Fruit fly (Drosophila melanogaster) whole organism, adult: ENCODE measurements around the gene CG12592.

Experiments used
- CG11617 ChIP-seq: fragments of 200-800 bp; sonication (Bioruptor generic); optimal IDR thresholded peaks from 2 replicates; lab custom pipeline; 2017; ENCODE audit warnings: mild to moderate bottlenecking, missing biosample characterization, missing genetic modification reagents, missing genetic modification characterization
- CG12768 ChIP-seq: fragments of 200-800 bp; sonication (Bioruptor generic); optimal IDR thresholded peaks from 2 replicates; lab custom pipeline; 2017; ENCODE audit warnings: missing biosample characterization, missing genetic modification characterization, mild to moderate bottlenecking, moderate library complexity, missing genetic modification reagents
- CG14711 ChIP-seq: fragments of 200-800 bp; sonication (Bioruptor generic); optimal IDR thresholded peaks from 2 replicates; lab custom pipeline; 2018; ENCODE audit warnings: missing biosample characterization, mild to moderate bottlenecking, missing genetic modification characterization, moderate library complexity
- CG1620 ChIP-seq: fragments of 200-800 bp; sonication (Bioruptor generic); optimal IDR thresholded peaks from 2 replicates; lab custom pipeline; 2016; ENCODE audit warnings: missing biosample characterization, missing genetic modification characterization
- CG33017 ChIP-seq: fragments of 200-800 bp; sonication (Bioruptor generic); optimal IDR thresholded peaks from 2 replicates; lab custom pipeline; 2018; ENCODE audit warnings: missing biosample characterization, mild to moderate bottlenecking, missing genetic modification characterization, moderate library complexity
- CG5204 ChIP-seq: fragments of 200-800 bp; sonication (Bioruptor generic); optimal IDR thresholded peaks from 2 replicates; lab custom pipeline; 2016; ENCODE audit warnings: missing biosample characterization, missing genetic modification characterization
- CG7045 ChIP-seq: fragments of 200-800 bp; sonication (Bioruptor generic); optimal IDR thresholded peaks from 2 replicates; lab custom pipeline; 2017; ENCODE audit warnings: missing biosample characterization, mild to moderate bottlenecking, missing genetic modification characterization
- CG7101 ChIP-seq: fragments of 200-800 bp; sonication (Bioruptor generic); optimal IDR thresholded peaks from 2 replicates; lab custom pipeline; 2018; ENCODE audit warnings: missing biosample characterization, mild to moderate bottlenecking, missing genetic modification characterization, moderate library complexity
- Clk ChIP-seq: fragments of 200-800 bp; sonication (Bioruptor generic); optimal IDR thresholded peaks from 2 replicates; lab custom pipeline; 2017; ENCODE audit warnings: missing biosample characterization, missing genetic modification characterization
- Crg-1 ChIP-seq: fragments of 200-800 bp; sonication (Bioruptor generic); optimal IDR thresholded peaks from 2 replicates; lab custom pipeline; 2016; ENCODE audit warnings: missing biosample characterization, missing genetic modification characterization
- Hr96 ChIP-seq: fragments of 200-800 bp; sonication (Bioruptor generic); optimal IDR thresholded peaks from 2 replicates; lab custom pipeline; 2016; ENCODE audit warnings: missing biosample characterization, missing genetic modification characterization
- Mnt ChIP-seq: fragments of 200-800 bp; sonication (Bioruptor generic); optimal IDR thresholded peaks from 2 replicates; lab custom pipeline; 2016; ENCODE audit warnings: missing biosample characterization, mild to moderate bottlenecking, missing genetic modification characterization
- bab1 ChIP-seq: fragments of 200-800 bp; sonication (Bioruptor generic); optimal IDR thresholded peaks from 3 replicates; lab custom pipeline; 2019; ENCODE audit warnings: missing biosample characterization, mild to moderate bottlenecking, missing genetic modification characterization, moderate library complexity
- cic ChIP-seq: fragments of 200-800 bp; sonication (Bioruptor generic); optimal IDR thresholded peaks from 2 replicates; lab custom pipeline; 2017; ENCODE audit warnings: missing biosample characterization, mild to moderate bottlenecking, missing genetic modification characterization, moderate library complexity
- cnc ChIP-seq, 2 experiments: fragments of >200 bp; optimal IDR thresholded peaks; 2 replicates each; lab custom pipeline; 2017
- kay ChIP-seq: fragments of 200-800 bp; sonication (Bioruptor generic); peaks from one replicate; lab custom pipeline; 2016; ENCODE audit warnings: missing biosample characterization, missing genetic modification characterization, borderline replicate concordance
- ovo ChIP-seq: fragments of 200-800 bp; sonication (Bioruptor generic); optimal IDR thresholded peaks from 2 replicates; lab custom pipeline; 2016; ENCODE audit warnings: missing biosample characterization, missing genetic modification characterization
- pad ChIP-seq: fragments of 200-800 bp; sonication (Bioruptor generic); optimal IDR thresholded peaks from 3 replicates; lab custom pipeline; 2017; ENCODE audit warnings: missing biosample characterization, missing genetic modification characterization, mild to moderate bottlenecking, moderate library complexity, missing genetic modification reagents
- tj ChIP-seq: fragments of 200-800 bp; sonication (Bioruptor generic); optimal IDR thresholded peaks from 3 replicates; lab custom pipeline; 2017; ENCODE audit warnings: missing biosample characterization, mild to moderate bottlenecking, missing genetic modification characterization, moderate library complexity
- toe ChIP-seq: fragments of 200-800 bp; sonication (Bioruptor generic); optimal IDR thresholded peaks from 2 replicates; lab custom pipeline; 2016; ENCODE audit warnings: missing biosample characterization, missing genetic modification characterization

The CG12592 gene

DNA sequence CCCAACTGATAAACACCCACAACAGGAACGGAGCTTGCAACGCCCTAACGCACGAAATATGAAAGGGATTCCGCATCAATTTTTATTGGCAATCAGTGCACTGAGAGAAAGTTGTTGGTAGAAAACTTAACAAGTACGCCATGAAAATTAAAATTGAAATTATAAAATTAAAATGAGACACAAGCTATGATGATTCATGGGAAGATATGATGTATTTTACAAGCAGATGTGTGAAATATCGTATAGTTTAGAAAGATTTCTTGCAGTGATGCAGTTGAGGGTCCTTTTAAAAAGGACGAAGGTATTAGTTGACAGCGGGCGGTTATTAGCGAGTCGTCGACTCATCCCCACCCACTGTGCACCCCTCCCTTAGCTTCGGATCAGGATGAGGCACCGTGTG is 32.4 kb downstream of the CG12592 start:
- TF ChIP-seq Clk (GFP tag; lab: Kevin White, UChicago) (no peak), Hr96 (GFP tag; lab: Kevin White, UChicago) (no peak), Crg-1 (GFP tag; lab: Kevin White, UChicago) (no peak), bab1 (GFP tag; lab: Kevin White, UChicago) (no peak), CG33017 (no peak), CG7101 (no peak), cnc (optimal IDR thresholded peaks at IDR 0.05; lab: Kevin White, UChicago) (no peak), CG12768 (GFP tag; lab: Kevin White, UChicago) (no peak)

- TF ChIP-seq Mnt (GFP tag; lab: Kevin White, UChicago) (no peak), CG11617 (GFP tag; lab: Kevin White, UChicago) (peak; percentile 68), CG33017 (peak; percentile 35), CG7045 (GFP tag; lab: Kevin White, UChicago) (peak; percentile 58), cnc (optimal IDR thresholded peaks at IDR 0.05; lab: Kevin White, UChicago) (no peak), CG7101 (peak; percentile 33), Crg-1 (GFP tag; lab: Kevin White, UChicago) (no peak), CG1620 (GFP tag; lab: Kevin White, UChicago) (peak; percentile 27), CG12768 (GFP tag; lab: Kevin White, UChicago) (no peak), bab1 (GFP tag; lab: Kevin White, UChicago) (peak; percentile 61), pad (peak; percentile 56), toe (GFP tag; lab: Kevin White, UChicago) (no peak), kay (GFP tag; lab: Kevin White, UChicago) (no peak), Hr96 (GFP tag; lab: Kevin White, UChicago) (peak; percentile 37), CG5204 (GFP tag; lab: Kevin White, UChicago) (no peak), CG14711 (tag; lab: Kevin White, UChicago) (peak; percentile 57), ovo (GFP tag; lab: Kevin White, UChicago) (peak; percentile 24), tj (GFP tag; lab: Kevin White, UChicago) (peak; percentile 55), cic (peak; percentile 13)
Measured at dm6 chr3R:10377849-10378248, 39.7 kb downstream of the CG12592 start, which contains the start of gene Rfx. TSS of gene Rfx (minus strand) at chr3R:10378068.

DNA sequence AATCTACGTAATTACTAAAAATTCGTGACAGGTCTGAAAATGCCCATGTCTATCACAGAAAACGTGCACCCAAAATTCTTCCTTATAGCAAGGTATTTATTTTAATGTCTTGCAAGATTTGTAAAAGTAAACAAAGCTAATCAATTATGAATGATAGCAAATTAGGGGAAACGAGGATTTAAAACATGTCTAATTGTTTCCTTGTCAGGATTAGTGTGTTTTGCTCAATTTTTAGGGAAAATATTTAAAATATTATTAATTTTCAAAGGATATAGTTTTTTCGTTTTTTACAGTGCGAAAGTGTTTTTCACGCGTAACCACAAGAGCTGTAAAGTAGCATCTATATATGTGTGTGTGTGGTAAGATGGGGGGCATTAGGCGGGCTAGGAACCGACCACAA is 40.8 kb downstream of the CG12592 start:
- TF ChIP-seq CG7045 (GFP tag; lab: Kevin White, UChicago) = no peak
- peak; percentile 75 for TF ChIP-seq kay (GFP tag; lab: Kevin White, UChicago)

- TF ChIP-seq CG1620 (GFP tag; lab: Kevin White, UChicago) = no peak
- TF ChIP-seq CG7101 = no peak
- no peak for TF ChIP-seq Hr96 (GFP tag; lab: Kevin White, UChicago)
- TF ChIP-seq cic = no peak
- no peak for TF ChIP-seq Clk (GFP tag; lab: Kevin White, UChicago)
- no peak for TF ChIP-seq bab1 (GFP tag; lab: Kevin White, UChicago)
- no peak for TF ChIP-seq toe (GFP tag; lab: Kevin White, UChicago)
- TF ChIP-seq tj (GFP tag; lab: Kevin White, UChicago) = no peak
- no peak for TF ChIP-seq CG14711 (tag; lab: Kevin White, UChicago)
- no peak for TF ChIP-seq Mnt (GFP tag; lab: Kevin White, UChicago)
- no peak for TF ChIP-seq ovo (GFP tag; lab: Kevin White, UChicago)
- TF ChIP-seq Crg-1 (GFP tag; lab: Kevin White, UChicago) = no peak
- TF ChIP-seq pad = no peak
- no peak for TF ChIP-seq kay (GFP tag; lab: Kevin White, UChicago)
- TF ChIP-seq cnc (optimal IDR thresholded peaks at IDR 0.05; lab: Kevin White, UChicago) = no peak
Measured at dm6 chr3R:10379409-10379808, 41.3 kb downstream of the CG12592 start.

DNA sequence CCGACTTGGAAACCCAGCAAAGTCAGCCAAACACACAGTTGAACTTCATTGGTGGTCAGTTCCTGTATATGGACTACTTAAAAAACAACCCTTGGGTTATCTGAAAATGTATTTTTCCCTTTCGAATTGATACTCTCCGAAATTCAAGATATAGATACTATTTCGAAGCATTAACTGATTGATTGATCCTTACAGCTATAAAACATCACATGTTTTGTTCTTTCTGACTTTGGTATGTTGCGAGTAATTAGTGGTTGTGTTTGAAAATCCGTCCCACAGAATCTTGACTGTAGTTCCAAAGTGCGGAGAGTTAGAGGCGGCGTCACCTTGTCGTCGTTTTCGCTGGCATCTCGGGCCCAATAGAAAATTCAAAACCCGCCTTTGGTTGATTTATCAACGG is 41.9 kb downstream of the CG12592 start:
- TF ChIP-seq tj (GFP tag; lab: Kevin White, UChicago) (peak; percentile 33), CG7101 (peak; percentile 57), CG7045 (GFP tag; lab: Kevin White, UChicago) (peak; percentile 44), bab1 (GFP tag; lab: Kevin White, UChicago) (no peak), cnc (optimal IDR thresholded peaks at IDR 0.05; lab: Kevin White, UChicago) (no peak), pad (peak; percentile 1), Clk (GFP tag; lab: Kevin White, UChicago) (no peak), ovo (GFP tag; lab: Kevin White, UChicago) (no peak), CG33017 (peak; percentile 27), CG11617 (GFP tag; lab: Kevin White, UChicago) (peak; percentile 51), Crg-1 (GFP tag; lab: Kevin White, UChicago) (no peak), Hr96 (GFP tag; lab: Kevin White, UChicago) (peak; percentile 48), toe (GFP tag; lab: Kevin White, UChicago) (no peak), Mnt (GFP tag; lab: Kevin White, UChicago) (no peak), CG1620 (GFP tag; lab: Kevin White, UChicago) (no peak), CG14711 (tag; lab: Kevin White, UChicago) (peak; percentile 28), cic (no peak), kay (GFP tag; lab: Kevin White, UChicago) (peak; percentile 1), CG12768 (GFP tag; lab: Kevin White, UChicago) (peak; percentile 75), CG5204 (GFP tag; lab: Kevin White, UChicago) (peak; percentile 40)

DNA sequence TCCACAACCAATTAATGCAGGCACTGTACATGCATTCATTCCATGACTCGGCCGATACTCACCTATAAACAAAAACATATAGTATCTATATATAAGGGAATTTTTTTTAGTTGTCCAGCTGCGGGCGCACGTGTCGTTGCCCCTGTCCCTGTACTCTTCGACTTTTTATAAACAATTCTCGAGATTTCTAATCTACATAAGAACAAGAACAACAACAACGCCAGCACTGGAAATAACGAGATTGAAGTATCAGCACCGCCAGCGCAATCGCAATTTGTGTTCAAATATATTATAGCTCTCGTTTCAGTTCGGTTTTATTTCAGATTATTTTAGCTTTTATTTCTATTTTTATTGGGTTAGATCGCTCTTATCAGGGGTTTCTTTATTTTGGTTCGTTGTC is 42.8 kb downstream of the CG12592 start:
- peak; percentile 16 for TF ChIP-seq Mnt (GFP tag; lab: Kevin White, UChicago)
